Fruit fly (Drosophila melanogaster): ENCODE results near the gene CG17272.

DNA sequence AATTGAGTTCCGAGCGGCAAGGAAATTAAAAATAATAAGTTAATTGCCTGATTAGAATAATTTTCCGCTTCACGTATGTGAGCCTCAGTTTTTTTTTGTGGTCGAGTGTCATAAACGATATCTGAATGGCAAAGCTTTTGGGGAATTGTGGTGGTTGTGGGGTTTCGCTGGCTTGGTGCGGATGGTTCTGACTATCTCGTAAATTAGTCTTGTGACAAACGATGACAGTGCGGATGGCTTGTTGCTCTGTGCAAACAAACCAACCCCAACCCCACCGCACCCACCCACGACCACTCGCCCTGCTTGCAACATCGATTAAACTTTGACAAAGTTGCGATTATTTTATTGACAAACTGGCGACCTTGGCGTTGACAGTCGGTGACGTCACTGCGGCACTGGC, 2.9 kb upstream of the CG17272 start:
- TF ChIP-seq CG8478 (optimal IDR thresholded peaks at IDR 0.05): no peak
- no peak for TF ChIP-seq CTCF (optimal IDR thresholded peaks at IDR 0.05)

Data from S2 (cell line).